Fruit fly (Drosophila melanogaster) whole organism: ENCODE results near the gene ND-PDSW.

ENCODE experiments used
- Dll ChIP-seq: fragments of >200 bp; optimal IDR thresholded peaks from 2 replicates; lab custom pipeline; 2017
- usp ChIP-seq: fragments of >200 bp; optimal IDR thresholded peaks from 2 replicates; lab custom pipeline; 2017; ENCODE audit warnings: missing biosample characterization, missing genetic modification characterization, mixed read lengths

- TF ChIP-seq usp = no peak
- no peak for TF ChIP-seq Dll (lab: Kevin White, UChicago)
These were observed 40.0 kb upstream of the ND-PDSW start for dm6 chr2L:3425947-3426346.
